Fruit fly (Drosophila melanogaster): ENCODE results near the gene CG14313.

Gene CG14313

dm6 chr3R:18171983-18172967, 19.5 kb downstream of the CG14313 start (continued):
- TF ChIP-seq Awh (GFP tag; IDR thresholded peaks at IDR 0.05) (peak; percentile 82), CG15011 (GFP tag; optimal IDR thresholded peaks at IDR 0.05) (peak; percentile 89), CG4707 (GFP tag; optimal IDR thresholded peaks at IDR 0.05) (peak; percentile 85), aop (GFP tag; IDR thresholded peaks at IDR 0.05) (peak; percentile 15; the same call in 1 of the 2 replicates), fd3F (GFP tag; optimal IDR thresholded peaks at IDR 0.05) (peak; percentile 88), eve (GFP tag; optimal IDR thresholded peaks at IDR 0.05) (no peak), usp (GFP tag; optimal IDR thresholded peaks at IDR 0.05) (no peak), E2f2 (GFP tag; IDR thresholded peaks at IDR 0.05) (peak; percentile 66), lbe (GFP tag; optimal IDR thresholded peaks at IDR 0.05) (no peak), al (GFP tag; IDR thresholded peaks at IDR 0.05) (peak; percentile 87), da (GFP tag; optimal IDR thresholded peaks at IDR 0.05) (peak; percentile 70), D19A (tag; optimal IDR thresholded peaks at IDR 0.05) (peak; percentile 92), ranshi (GFP tag; IDR thresholded peaks at IDR 0.05) (peak; percentile 86), CG8765 (GFP tag; IDR thresholded peaks at IDR 0.05) (peak; percentile 60), Ets65A (GFP tag) (peak; percentile 98), C15 (GFP tag; IDR thresholded peaks at IDR 0.05) (peak; percentile 77; the same call in 2 of the 3 replicates), ato (GFP tag; IDR thresholded peaks at IDR 0.05; ENCODE audit: partially characterized antibody) (no peak), BEAF-32 (GFP tag; optimal IDR thresholded peaks at IDR 0.05) (no peak), CG13894 (tag; optimal IDR thresholded peaks at IDR 0.05) (peak; percentile 87), CG7839 (tag; optimal IDR thresholded peaks at IDR 0.05) (peak; percentile 95), gem (tag; optimal IDR thresholded peaks at IDR 0.05) (peak; percentile 96), Dip3 (GFP tag; optimal IDR thresholded peaks at IDR 0.05) (peak; percentile 85), CG12744 (GFP tag; optimal IDR thresholded peaks at IDR 0.05) (peak; percentile 90), CTCF (GFP tag; optimal IDR thresholded peaks at IDR 0.05) (peak; percentile 48), CG15073 (GFP tag; optimal IDR thresholded peaks at IDR 0.05) (peak; percentile 63), crc (GFP tag; optimal IDR thresholded peaks at IDR 0.05) (peak; percentile 88), ham (GFP tag; IDR thresholded peaks at IDR 0.05) (no peak), knrl (GFP tag; IDR thresholded peaks at IDR 0.05; ENCODE audit: partially characterized antibody) (no peak), CG9817 (tag; optimal IDR thresholded peaks at IDR 0.05) (peak; percentile 89), Scr (GFP tag; IDR thresholded peaks at IDR 0.05; ENCODE audit: partially characterized antibody) (no peak), Dip2 (GFP tag; IDR thresholded peaks at IDR 0.05) (peak; percentile 40; the same call in 1 of the 2 replicates), Fer1 (GFP tag; optimal IDR thresholded peaks at IDR 0.05) (peak; percentile 95), Tbp (GFP tag; optimal IDR thresholded peaks at IDR 0.05) (no peak), CG10209 (GFP tag; optimal IDR thresholded peaks at IDR 0.05) (peak; percentile 93), inv (GFP tag; IDR thresholded peaks at IDR 0.05; ENCODE audit: partially characterized antibody) (no peak), ewg (GFP tag; optimal IDR thresholded peaks at IDR 0.05) (peak; percentile 96), ci (GFP tag; IDR thresholded peaks at IDR 0.05) (peak; percentile 93), zfh1 (GFP tag; IDR thresholded peaks at IDR 0.05) (peak; percentile 92), mam (GFP tag; optimal IDR thresholded peaks at IDR 0.05) (peak; percentile 91), slbo (GFP tag; IDR thresholded peaks at IDR 0.05) (peak; percentile 87), pan (optimal IDR thresholded peaks at IDR 0.05) (no peak), pan (GFP tag; optimal IDR thresholded peaks at IDR 0.05 in 1 of 2, IDR thresholded peaks at IDR 0.05 in 1 of 2) (peak in 1 of 2 experiments; percentile 91), Gsc (GFP tag; IDR thresholded peaks at IDR 0.05) (peak; percentile 69), CG8924 (tag; optimal IDR thresholded peaks at IDR 0.05) (peak; percentile 97), gfzf (GFP tag; optimal IDR thresholded peaks at IDR 0.05) (no peak), CG18262 (tag; optimal IDR thresholded peaks at IDR 0.05) (peak; percentile 96), fd64A (GFP tag; optimal IDR thresholded peaks at IDR 0.05) (peak; percentile 79), Gug (GFP tag; IDR thresholded peaks at IDR 0.05) (peak; percentile 69; the same call in 2 of the 4 replicates), bab2 (GFP tag; optimal IDR thresholded peaks at IDR 0.05) (peak; percentile 92)
